Fruit fly (Drosophila melanogaster) whole organism, embryonic: Measurements from ENCODE around the gene Dhod.

Experiments
- ATbp ChIP-seq: fragments of 200-800 bp; sonication (Bioruptor generic); optimal IDR thresholded peaks from 2 replicates; lab custom pipeline; 2017; ENCODE audit warnings: missing biosample characterization, mild to moderate bottlenecking, missing genetic modification characterization, missing genetic modification reagents
- Bdp1 ChIP-seq: fragments of 200-800 bp; sonication (Bioruptor generic); optimal IDR thresholded peaks from 3 replicates; lab custom pipeline; 2016; ENCODE audit warnings: missing biosample characterization, missing genetic modification characterization
- CG10543 ChIP-seq: fragments of 200-800 bp; sonication (Bioruptor generic); optimal IDR thresholded peaks from 3 replicates; lab custom pipeline; 2017; ENCODE audit warnings: missing biosample characterization, mild to moderate bottlenecking, missing genetic modification characterization, moderate library complexity
- CG11696 ChIP-seq: fragments of 200-800 bp; sonication (Bioruptor generic); IDR thresholded peaks from 2 replicates; pipeline ENCODE4 v1.3.6; 2022; ENCODE audit warnings: missing biosample characterization, missing genetic modification characterization
- CG13287 ChIP-seq: fragments of 200-800 bp; sonication (Bioruptor generic); IDR thresholded peaks from 2 replicates; pipeline ENCODE4 v1.3.6; 2022; ENCODE audit warnings: missing biosample characterization, missing genetic modification characterization; ENCODE audit not compliant: partially characterized antibody
- CG13296 ChIP-seq: fragments of 200-800 bp; sonication (Bioruptor generic); optimal IDR thresholded peaks from 3 replicates; lab custom pipeline; 2018; ENCODE audit warnings: missing biosample characterization, mild to moderate bottlenecking, missing genetic modification characterization
- CG16779 ChIP-seq: fragments of 200-800 bp; sonication (Bioruptor generic); IDR thresholded peaks from 2 replicates; pipeline ENCODE4 v1.3.6; 2022; ENCODE audit warnings: missing biosample characterization, missing genetic modification characterization
- CG2202 ChIP-seq: fragments of 200-800 bp; sonication (Bioruptor generic); optimal IDR thresholded peaks from 2 replicates; lab custom pipeline; 2018; ENCODE audit warnings: missing biosample characterization, mild to moderate bottlenecking, missing genetic modification characterization
- CG2678 ChIP-seq: fragments of 200-800 bp; sonication (Bioruptor generic); optimal IDR thresholded peaks from 3 replicates; lab custom pipeline; 2019; ENCODE audit warnings: missing biosample characterization, mild to moderate bottlenecking, missing genetic modification characterization, moderate library complexity
- CG2875 ChIP-seq: fragments of 200-800 bp; sonication (Bioruptor generic); optimal IDR thresholded peaks from 2 replicates; lab custom pipeline; 2017; ENCODE audit warnings: missing biosample characterization, mild to moderate bottlenecking, missing genetic modification characterization, missing genetic modification reagents
- CG34376 ChIP-seq: fragments of 200-800 bp; sonication (Bioruptor generic); optimal IDR thresholded peaks from 2 replicates; lab custom pipeline; 2018; ENCODE audit warnings: missing biosample characterization, mild to moderate bottlenecking, missing genetic modification characterization
- CG43689 ChIP-seq: fragments of 200-800 bp; sonication (Bioruptor generic); IDR thresholded peaks from 2 replicates; pipeline ENCODE4 v1.3.6; 2022; ENCODE audit warnings: missing biosample characterization, missing genetic modification characterization
- CG4707 ChIP-seq: fragments of 200-800 bp; sonication (Bioruptor generic); optimal IDR thresholded peaks from 2 replicates; lab custom pipeline; 2018; ENCODE audit warnings: missing biosample characterization, mild to moderate bottlenecking, missing genetic modification characterization, moderate library complexity
- CG8359 ChIP-seq: fragments of 200-800 bp; sonication (Bioruptor generic); optimal IDR thresholded peaks from 2 replicates; lab custom pipeline; 2017; ENCODE audit warnings: missing biosample characterization, mild to moderate bottlenecking, missing genetic modification characterization, borderline replicate concordance
- CG8765 ChIP-seq: fragments of 200-800 bp; sonication (Bioruptor generic); IDR thresholded peaks from 2 replicates; pipeline ENCODE4 v1.3.6; 2022; ENCODE audit warnings: missing biosample characterization, missing genetic modification characterization
- CG9797 ChIP-seq: fragments of 200-800 bp; sonication (Bioruptor generic); optimal IDR thresholded peaks from 3 replicates; lab custom pipeline; 2018; ENCODE audit warnings: missing biosample characterization, mild to moderate bottlenecking, missing genetic modification characterization
- CG9876 ChIP-seq: fragments of 200-800 bp; sonication (Bioruptor generic); optimal IDR thresholded peaks from 2 replicates; lab custom pipeline; 2016; ENCODE audit warnings: missing biosample characterization, missing genetic modification characterization
- Dll ChIP-seq: fragments of 200-800 bp; sonication (Bioruptor generic); IDR thresholded peaks from 4 replicates; pipeline ENCODE4 v1.3.6; 2022; ENCODE audit warnings: missing biosample characterization, missing genetic modification characterization; ENCODE audit not compliant: partially characterized antibody
- Eip74EF ChIP-seq, 2 experiments: fragments of 200-800 bp in 1 of 2; fragments of >200 bp in 1 of 2; sonication (Bioruptor generic) in 1 of 2; optimal IDR thresholded peaks; 2 replicates each; lab custom pipeline; 2017 to 2019; ENCODE audit warnings: missing biosample characterization in 2 of 2, missing genetic modification characterization in 2 of 2, mild to moderate bottlenecking in 1 of 2, moderate library complexity in 1 of 2
- Ets65A ChIP-seq: fragments of 200-800 bp; sonication (Bioruptor generic); peaks from one replicate; lab custom pipeline; 2016; ENCODE audit warnings: missing biosample characterization, missing genetic modification characterization
- HHEX ChIP-seq: fragments of 200-800 bp; sonication (Bioruptor generic); optimal IDR thresholded peaks from 3 replicates; lab custom pipeline; 2017; ENCODE audit warnings: missing biosample characterization, mild to moderate bottlenecking, missing genetic modification characterization, missing genetic modification reagents
- HmgZ ChIP-seq: fragments of 200-800 bp; sonication (Bioruptor generic); optimal IDR thresholded peaks from 2 replicates; lab custom pipeline; 2018; ENCODE audit warnings: missing biosample characterization, mild to moderate bottlenecking, missing genetic modification characterization
- Hr39 ChIP-seq: fragments of >200 bp; optimal IDR thresholded peaks from 2 replicates; lab custom pipeline; 2017
- Med ChIP-seq: fragments of 200-800 bp; sonication (Bioruptor generic); peaks from one replicate; lab custom pipeline; 2016; ENCODE audit warnings: missing biosample characterization, missing genetic modification characterization, mild to moderate bottlenecking, inconsistent platforms, moderate library complexity
- NFAT ChIP-seq: fragments of 200-800 bp; sonication (Bioruptor generic); IDR thresholded peaks from 2 replicates; pipeline ENCODE4 v1.3.6; 2022; ENCODE audit warnings: missing biosample characterization, missing genetic modification characterization
- Xbp1 ChIP-seq: fragments of 200-800 bp; sonication (Bioruptor generic); optimal IDR thresholded peaks from 3 replicates; lab custom pipeline; 2016; ENCODE audit warnings: missing biosample characterization, mild to moderate bottlenecking, missing genetic modification characterization
- ab ChIP-seq: fragments of 200-800 bp; sonication (Bioruptor generic); optimal IDR thresholded peaks from 2 replicates; lab custom pipeline; 2016; ENCODE audit warnings: missing biosample characterization, missing genetic modification characterization
- bbx ChIP-seq: fragments of 200-800 bp; sonication (Bioruptor generic); IDR thresholded peaks from 2 replicates; pipeline ENCODE4 v1.3.6; 2022; ENCODE audit warnings: missing biosample characterization, missing genetic modification characterization; ENCODE audit not compliant: partially characterized antibody
- exex ChIP-seq: fragments of 200-800 bp; sonication (Bioruptor generic); optimal IDR thresholded peaks from 4 replicates; lab custom pipeline; 2018; ENCODE audit warnings: missing biosample characterization, mild to moderate bottlenecking, missing genetic modification characterization, moderate library complexity
- fru ChIP-seq: fragments of >200 bp; optimal IDR thresholded peaks from 2 replicates; lab custom pipeline; 2017
- gcm2 ChIP-seq: fragments of 200-800 bp; sonication (Bioruptor generic); optimal IDR thresholded peaks from 2 replicates; lab custom pipeline; 2016; ENCODE audit warnings: missing biosample characterization, missing genetic modification characterization
- grn ChIP-seq: fragments of 200-800 bp; sonication (Bioruptor generic); optimal IDR thresholded peaks from 3 replicates; lab custom pipeline; 2017; ENCODE audit warnings: missing biosample characterization, missing genetic modification characterization
- gsb ChIP-seq: fragments of 200-800 bp; sonication (Bioruptor generic); IDR thresholded peaks from 2 replicates; pipeline ENCODE4 v1.3.6; 2022; ENCODE audit warnings: missing biosample characterization, missing genetic modification characterization
- ind ChIP-seq: fragments of 200-800 bp; sonication (Bioruptor generic); optimal IDR thresholded peaks from 3 replicates; lab custom pipeline; 2016; ENCODE audit warnings: missing biosample characterization, missing genetic modification characterization
- lola ChIP-seq, 3 experiments: fragments of >200 bp in 2 of 3; fragments of 200-800 bp in 1 of 3; sonication (Bioruptor generic) in 1 of 3; optimal IDR thresholded peaks; 2 replicates each; lab custom pipeline; 2017 to 2019; ENCODE audit warnings: missing biosample characterization in 3 of 3, missing genetic modification characterization in 3 of 3, mild to moderate bottlenecking in 1 of 3, moderate library complexity in 1 of 3
- peb ChIP-seq: fragments of 200-800 bp; sonication (Bioruptor generic); IDR thresholded peaks from 2 replicates; pipeline ENCODE4 v1.3.6; 2022; ENCODE audit warnings: missing biosample characterization, missing genetic modification characterization
- salm ChIP-seq: fragments of 200-800 bp; sonication (Bioruptor generic); optimal IDR thresholded peaks from 2 replicates; lab custom pipeline; 2018; ENCODE audit warnings: missing biosample characterization, mild to moderate bottlenecking, missing genetic modification characterization
- sens ChIP-seq: fragments of 200-800 bp; sonication (Bioruptor generic); peaks from one replicate; lab custom pipeline; 2016; ENCODE audit warnings: missing biosample characterization, missing genetic modification characterization
- sens-2 ChIP-seq: fragments of 200-800 bp; sonication (Bioruptor generic); IDR thresholded peaks from 2 replicates; pipeline ENCODE4 v1.3.6; 2022; ENCODE audit warnings: missing biosample characterization, missing genetic modification characterization
- sisA ChIP-seq: fragments of 200-800 bp; sonication (Bioruptor generic); IDR thresholded peaks from 2 replicates; pipeline ENCODE4 v1.3.6; 2022; ENCODE audit warnings: missing biosample characterization, missing genetic modification characterization
- yki ChIP-seq: fragments of >200 bp; optimal IDR thresholded peaks from 3 replicates; lab custom pipeline; 2018
- zf30C ChIP-seq: fragments of 200-800 bp; sonication (Bioruptor generic); optimal IDR thresholded peaks from 3 replicates; lab custom pipeline; 2018; ENCODE audit warnings: missing biosample characterization, mild to moderate bottlenecking, missing genetic modification characterization
- zfh2 ChIP-seq: fragments of 200-800 bp; sonication (Bioruptor generic); optimal IDR thresholded peaks from 2 replicates; lab custom pipeline; 2016; ENCODE audit warnings: missing biosample characterization, missing genetic modification characterization

The Dhod gene

dm6 chr3R:8654666-8655065 lies 1.9 kb upstream of the Dhod start, which contains the start of gene CG42489:
Gene CG42489, minus strand, starts transcription at chr3R:8654766.
- no peak for TF ChIP-seq zfh2
- no peak for TF ChIP-seq Eip74EF (GFP tag; optimal IDR thresholded peaks at IDR 0.05; lab: Kevin White, UChicago)
- peak; percentile 6 for TF ChIP-seq CG34376 (GFP tag; lab: Kevin White, UChicago)
- peak; percentile 8 for TF ChIP-seq HmgZ (tag; lab: Kevin White, UChicago)
- TF ChIP-seq CG10543 (GFP tag; lab: Kevin White, UChicago): no peak
- TF ChIP-seq CG8359 (GFP tag; lab: Kevin White, UChicago): no peak
- TF ChIP-seq exex (tag; lab: Kevin White, UChicago): peak; percentile 64
- no peak for TF ChIP-seq CG16779 (GFP tag; lab: Robert Waterston, UW)
- TF ChIP-seq grn: peak; percentile 8
- no peak for TF ChIP-seq peb (GFP tag; lab: Robert Waterston, UW)

dm6 chr3R:8654058-8654457 lies 1.3 kb upstream of the Dhod start:
- TF ChIP-seq zf30C (GFP tag; lab: Kevin White, UChicago) (no peak), sens-2 (GFP tag; lab: Robert Waterston, UW) (no peak), fru (lab: Kevin White, UChicago) (no peak), Dll (GFP tag; lab: Robert Waterston, UW) (no peak), gcm2 (no peak), CG2678 (tag; lab: Kevin White, UChicago) (no peak), Med (GFP tag; lab: Kevin White, UChicago) (peak; percentile 75), CG13287 (GFP tag; lab: Robert Waterston, UW) (no peak), CG2875 (GFP tag; lab: Kevin White, UChicago) (no peak), Hr39 (lab: Kevin White, UChicago) (no peak), CG4707 (GFP tag; lab: Kevin White, UChicago) (no peak), ATbp (GFP tag; lab: Kevin White, UChicago) (no peak), CG8765 (GFP tag; lab: Robert Waterston, UW) (no peak), Bdp1 (GFP tag; lab: Kevin White, UChicago) (no peak), CG13296 (GFP tag; lab: Kevin White, UChicago) (no peak), CG11696 (GFP tag; lab: Robert Waterston, UW) (no peak), HHEX (GFP tag; lab: Kevin White, UChicago) (no peak), bbx (GFP tag; lab: Robert Waterston, UW) (no peak), Xbp1 (GFP tag; lab: Kevin White, UChicago) (no peak), gsb (GFP tag; lab: Robert Waterston, UW) (0 out of 2 replicates have a peak, but pooled peaks have one; percentile 29), CG9876 (GFP tag; lab: Kevin White, UChicago) (no peak), sens (GFP tag; lab: Kevin White, UChicago) (peak; percentile 53), CG16779 (GFP tag; lab: Robert Waterston, UW) (no peak), NFAT (GFP tag; lab: Robert Waterston, UW) (no peak), sisA (no peak), CG2202 (tag; lab: Kevin White, UChicago) (no peak), Ets65A (GFP tag; lab: Kevin White, UChicago) (peak; percentile 71), ab (GFP tag; lab: Kevin White, UChicago) (no peak), ind (GFP tag; lab: Kevin White, UChicago) (no peak), yki (lab: Kevin White, UChicago) (no peak), lola (GFP tag; optimal IDR thresholded peaks at IDR 0.05; lab: Kevin White, UChicago) (no peak), CG43689 (GFP tag; lab: Robert Waterston, UW) (no peak), CG9797 (no peak), salm (tag; lab: Kevin White, UChicago) (no peak)
